Fruit fly (Drosophila melanogaster) whole organism, embryonic: ENCODE results near the gene CG33307.

Experiments
- Antp ChIP-seq: fragments of 200-800 bp; sonication (Bioruptor generic); optimal IDR thresholded peaks from 3 replicates; lab custom pipeline; 2016; ENCODE audit warnings: missing biosample characterization, missing genetic modification characterization
- Atf-2 ChIP-seq: fragments of 200-800 bp; sonication (Bioruptor generic); optimal IDR thresholded peaks from 2 replicates; lab custom pipeline; 2016; ENCODE audit warnings: missing biosample characterization, missing genetic modification characterization
- CG11560 ChIP-seq: fragments of 200-800 bp; sonication (Bioruptor generic); IDR thresholded peaks from 3 replicates; pipeline ENCODE4 v1.3.6; 2022; ENCODE audit warnings: missing biosample characterization, missing genetic modification characterization
- CG15514 ChIP-seq: fragments of 200-800 bp; sonication (Bioruptor generic); optimal IDR thresholded peaks from 3 replicates; lab custom pipeline; 2017; ENCODE audit warnings: missing biosample characterization, missing genetic modification characterization, mild to moderate bottlenecking, moderate library complexity, missing genetic modification reagents
- CG17186 ChIP-seq: fragments of 200-800 bp; sonication (Bioruptor generic); optimal IDR thresholded peaks from 3 replicates; lab custom pipeline; 2017; ENCODE audit warnings: missing biosample characterization, missing genetic modification reagents, missing genetic modification characterization
- CG17385 ChIP-seq: fragments of 200-800 bp; sonication (Bioruptor generic); optimal IDR thresholded peaks from 3 replicates; lab custom pipeline; 2018; ENCODE audit warnings: missing biosample characterization, mild to moderate bottlenecking, missing genetic modification characterization
- CG2116 ChIP-seq: fragments of 200-800 bp; sonication (Bioruptor generic); optimal IDR thresholded peaks from 3 replicates; lab custom pipeline; 2018; ENCODE audit warnings: missing biosample characterization, mild to moderate bottlenecking, missing genetic modification characterization
- CG32532 ChIP-seq: fragments of 200-800 bp; sonication (Bioruptor generic); IDR thresholded peaks from 2 replicates; pipeline ENCODE4 v1.3.6; 2022; ENCODE audit warnings: missing biosample characterization, missing genetic modification characterization
- CG32767 ChIP-seq: fragments of 200-800 bp; sonication (Bioruptor generic); IDR thresholded peaks from 2 replicates; pipeline ENCODE4 v1.3.6; 2022; ENCODE audit warnings: missing biosample characterization, missing genetic modification characterization
- CG34224 ChIP-seq: fragments of 200-800 bp; sonication (Bioruptor generic); IDR thresholded peaks from 3 replicates; pipeline ENCODE4 v1.3.6; 2022; ENCODE audit warnings: missing biosample characterization, missing genetic modification characterization; ENCODE audit not compliant: partially characterized antibody
- CG3847 ChIP-seq: fragments of 200-800 bp; sonication (Bioruptor generic); IDR thresholded peaks from 2 replicates; pipeline ENCODE4 v1.3.6; 2022; ENCODE audit warnings: missing biosample characterization, missing genetic modification characterization
- CG4328 ChIP-seq: fragments of 200-800 bp; sonication (Bioruptor generic); optimal IDR thresholded peaks from 3 replicates; lab custom pipeline; 2017; ENCODE audit warnings: missing biosample characterization, missing genetic modification reagents, missing genetic modification characterization
- CG4617 ChIP-seq: fragments of 200-800 bp; sonication (Bioruptor generic); optimal IDR thresholded peaks from 3 replicates; lab custom pipeline; 2016; ENCODE audit warnings: missing biosample characterization, missing genetic modification characterization, borderline replicate concordance
- CG6254 ChIP-seq: fragments of 200-800 bp; sonication (Bioruptor generic); optimal IDR thresholded peaks from 3 replicates; lab custom pipeline; 2017; ENCODE audit warnings: mild to moderate bottlenecking, missing biosample characterization, missing genetic modification reagents, missing genetic modification characterization
- CG6689 ChIP-seq: fragments of 200-800 bp; sonication (Bioruptor generic); IDR thresholded peaks from 2 replicates; pipeline ENCODE4 v1.3.6; 2022; ENCODE audit warnings: missing biosample characterization, missing genetic modification characterization
- CG7928 ChIP-seq: fragments of 200-800 bp; sonication (Bioruptor generic); optimal IDR thresholded peaks from 2 replicates; lab custom pipeline; 2017; ENCODE audit warnings: missing biosample characterization, mild to moderate bottlenecking, missing genetic modification characterization
- CG8765 ChIP-seq: fragments of 200-800 bp; sonication (Bioruptor generic); IDR thresholded peaks from 2 replicates; pipeline ENCODE4 v1.3.6; 2022; ENCODE audit warnings: missing biosample characterization, missing genetic modification characterization
- CG9437 ChIP-seq: fragments of 200-800 bp; sonication (Bioruptor generic); optimal IDR thresholded peaks from 2 replicates; lab custom pipeline; 2018; ENCODE audit warnings: missing biosample characterization, mild to moderate bottlenecking, missing genetic modification characterization
- CG9817 ChIP-seq: fragments of 200-800 bp; sonication (Bioruptor generic); optimal IDR thresholded peaks from 2 replicates; lab custom pipeline; 2018; ENCODE audit warnings: missing biosample characterization, mild to moderate bottlenecking, missing genetic modification characterization, moderate library complexity
- Chrac-16 ChIP-seq: fragments of 200-800 bp; sonication (Bioruptor generic); optimal IDR thresholded peaks from 3 replicates; lab custom pipeline; 2016; ENCODE audit warnings: missing biosample characterization, missing genetic modification characterization
- D19B ChIP-seq: fragments of 200-800 bp; sonication (Bioruptor generic); optimal IDR thresholded peaks from 2 replicates; lab custom pipeline; 2017; ENCODE audit warnings: missing biosample characterization, mild to moderate bottlenecking, missing genetic modification characterization
- Dp ChIP-seq: fragments of 200-800 bp; sonication (Bioruptor generic); optimal IDR thresholded peaks from 2 replicates; lab custom pipeline; 2018; ENCODE audit warnings: missing biosample characterization, mild to moderate bottlenecking, missing genetic modification characterization, moderate library complexity
- E2f2 ChIP-seq: fragments of 200-800 bp; sonication (Bioruptor generic); IDR thresholded peaks from 2 replicates; pipeline ENCODE4 v1.3.6; 2022; ENCODE audit warnings: missing biosample characterization, missing genetic modification characterization
- Elba2 ChIP-seq: fragments of 200-800 bp; sonication (Bioruptor generic); optimal IDR thresholded peaks from 3 replicates; lab custom pipeline; 2016; ENCODE audit warnings: missing biosample characterization, missing genetic modification characterization
- Hmx ChIP-seq: fragments of 200-800 bp; sonication (Bioruptor generic); optimal IDR thresholded peaks from 2 replicates; lab custom pipeline; 2016; ENCODE audit warnings: missing biosample characterization, missing genetic modification characterization
- MBD-R2 ChIP-seq: fragments of 200-800 bp; sonication (Bioruptor generic); IDR thresholded peaks from 2 replicates; pipeline ENCODE4 v1.3.6; 2022; ENCODE audit warnings: missing biosample characterization, missing genetic modification characterization
- Med ChIP-seq: fragments of 200-800 bp; sonication (Bioruptor generic); peaks from one replicate; lab custom pipeline; 2016; ENCODE audit warnings: missing biosample characterization, missing genetic modification characterization, mild to moderate bottlenecking, inconsistent platforms, moderate library complexity
- Myb ChIP-seq: fragments of 200-800 bp; sonication (Bioruptor generic); optimal IDR thresholded peaks from 2 replicates; lab custom pipeline; 2016; ENCODE audit warnings: missing biosample characterization, missing genetic modification characterization
- Neu2 ChIP-seq: fragments of 200-800 bp; sonication (Bioruptor generic); optimal IDR thresholded peaks from 3 replicates; lab custom pipeline; 2016; ENCODE audit warnings: missing biosample characterization, missing genetic modification characterization, borderline replicate concordance
- Oaz ChIP-seq: fragments of 200-800 bp; sonication (Bioruptor generic); IDR thresholded peaks from 2 replicates; pipeline ENCODE4 v1.3.6; 2022; ENCODE audit warnings: missing biosample characterization, missing genetic modification characterization
- Ravus ChIP-seq: fragments of 200-800 bp; sonication (Bioruptor generic); IDR thresholded peaks from 2 replicates; pipeline ENCODE4 v1.3.6; 2022; ENCODE audit warnings: missing biosample characterization, missing genetic modification characterization
- Scr ChIP-seq: fragments of 200-800 bp; sonication (Bioruptor generic); IDR thresholded peaks from 2 replicates; pipeline ENCODE4 v1.3.6; 2022; ENCODE audit warnings: missing biosample characterization, missing genetic modification characterization; ENCODE audit not compliant: partially characterized antibody
- Sry-δ ChIP-seq: fragments of 200-800 bp; sonication (Bioruptor generic); optimal IDR thresholded peaks from 2 replicates; lab custom pipeline; 2016; ENCODE audit warnings: missing biosample characterization, missing genetic modification characterization
- Ssrp ChIP-seq: fragments of 200-800 bp; sonication (Bioruptor generic); optimal IDR thresholded peaks from 2 replicates; lab custom pipeline; 2018; ENCODE audit warnings: missing biosample characterization, mild to moderate bottlenecking, missing genetic modification characterization, moderate library complexity
- Tbp ChIP-seq: fragments of >200 bp; optimal IDR thresholded peaks from 2 replicates; lab custom pipeline; 2018; ENCODE audit warnings: missing biosample characterization, missing genetic modification characterization
- YL-1 ChIP-seq: fragments of 200-800 bp; sonication (Bioruptor generic); optimal IDR thresholded peaks from 3 replicates; lab custom pipeline; 2017; ENCODE audit warnings: missing biosample characterization, mild to moderate bottlenecking, missing genetic modification characterization
- ap ChIP-seq: fragments of 200-800 bp; sonication (Bioruptor generic); IDR thresholded peaks from 2 replicates; pipeline ENCODE4 v1.3.6; 2022; ENCODE audit warnings: missing biosample characterization, missing genetic modification characterization
- corto ChIP-seq: fragments of 200-800 bp; sonication (Bioruptor generic); optimal IDR thresholded peaks from 2 replicates; lab custom pipeline; 2016; ENCODE audit warnings: missing biosample characterization, mild to moderate bottlenecking, missing genetic modification characterization, moderate library complexity
- crol ChIP-seq: fragments of 200-800 bp; sonication (Bioruptor generic); IDR thresholded peaks from 2 replicates; pipeline ENCODE4 v1.3.6; 2022; ENCODE audit warnings: missing biosample characterization, missing genetic modification characterization
- fd64A ChIP-seq: fragments of 200-800 bp; sonication (Bioruptor generic); optimal IDR thresholded peaks from 3 replicates; lab custom pipeline; 2018; ENCODE audit warnings: missing biosample characterization, mild to moderate bottlenecking, missing genetic modification characterization
- gfzf ChIP-seq: fragments of 200-800 bp; sonication (Bioruptor generic); optimal IDR thresholded peaks from 2 replicates; lab custom pipeline; 2016; ENCODE audit warnings: missing biosample characterization, mild to moderate bottlenecking, missing genetic modification characterization, moderate library complexity
- hkb ChIP-seq, 2 experiments: fragments of 200-800 bp in 1 of 2; fragments of >200 bp in 1 of 2; sonication (Bioruptor generic) in 1 of 2; IDR thresholded peaks in 1 of 2; optimal IDR thresholded peaks in 1 of 2; 2 replicates each; pipeline versions ENCODE4 v1.3.6 to Lab custom; 2017 to 2022; ENCODE audit warnings: missing biosample characterization in 1 of 2, missing genetic modification characterization in 1 of 2
- mirr ChIP-seq: fragments of 200-800 bp; sonication (Bioruptor generic); optimal IDR thresholded peaks from 3 replicates; lab custom pipeline; 2018; ENCODE audit warnings: missing biosample characterization, mild to moderate bottlenecking, missing genetic modification characterization
- nmo ChIP-seq: fragments of 200-800 bp; sonication (Bioruptor generic); optimal IDR thresholded peaks from 2 replicates; lab custom pipeline; 2018; ENCODE audit warnings: missing biosample characterization, mild to moderate bottlenecking, missing genetic modification characterization, moderate library complexity
- sd ChIP-seq: fragments of 200-800 bp; sonication (Bioruptor generic); optimal IDR thresholded peaks from 3 replicates; lab custom pipeline; 2018; ENCODE audit warnings: missing biosample characterization, mild to moderate bottlenecking, missing genetic modification characterization, moderate library complexity
- trem ChIP-seq: fragments of 200-800 bp; optimal IDR thresholded peaks from 3 replicates; lab custom pipeline; 2019; ENCODE audit warnings: missing biosample characterization, mild to moderate bottlenecking, missing genetic modification characterization, moderate library complexity
- z ChIP-seq: fragments of 200-800 bp; sonication (Bioruptor generic); IDR thresholded peaks from 3 replicates; pipeline ENCODE4 v1.3.6; 2022; ENCODE audit warnings: missing biosample characterization, missing genetic modification characterization

Gene CG33307

dm6 chr2L:13820948-13821347, 20.4 kb downstream of the CG33307 start, which contains the start of gene b:
TSS of gene b (plus strand) at chr2L:13821248.
- TF ChIP-seq CG4328: no peak
- TF ChIP-seq D19B (GFP tag; lab: Kevin White, UChicago): no peak
- TF ChIP-seq Antp (GFP tag; lab: Kevin White, UChicago): no peak
- TF ChIP-seq CG6254 (GFP tag; lab: Kevin White, UChicago): no peak
- no peak for TF ChIP-seq z (GFP tag; lab: Robert Waterston, UW)
- no peak for TF ChIP-seq Hmx (GFP tag; lab: Kevin White, UChicago)
- no peak for TF ChIP-seq ap (GFP tag; lab: Robert Waterston, UW)
- TF ChIP-seq Scr (GFP tag; lab: Robert Waterston, UW): no peak
- TF ChIP-seq CG32767 (GFP tag; lab: Robert Waterston, UW): no peak
- no peak for TF ChIP-seq Tbp (GFP tag; lab: Kevin White, UChicago)
- no peak for TF ChIP-seq CG6689 (GFP tag; lab: Robert Waterston, UW)
- no peak for TF ChIP-seq Ravus
- no peak for TF ChIP-seq CG8765 (GFP tag; lab: Robert Waterston, UW)
- TF ChIP-seq Atf-2: no peak
- TF ChIP-seq Chrac-16 (GFP tag; lab: Kevin White, UChicago): no peak
- TF ChIP-seq Myb (GFP tag; lab: Kevin White, UChicago): no peak
- no peak for TF ChIP-seq Neu2 (GFP tag; lab: Kevin White, UChicago)

DNA sequence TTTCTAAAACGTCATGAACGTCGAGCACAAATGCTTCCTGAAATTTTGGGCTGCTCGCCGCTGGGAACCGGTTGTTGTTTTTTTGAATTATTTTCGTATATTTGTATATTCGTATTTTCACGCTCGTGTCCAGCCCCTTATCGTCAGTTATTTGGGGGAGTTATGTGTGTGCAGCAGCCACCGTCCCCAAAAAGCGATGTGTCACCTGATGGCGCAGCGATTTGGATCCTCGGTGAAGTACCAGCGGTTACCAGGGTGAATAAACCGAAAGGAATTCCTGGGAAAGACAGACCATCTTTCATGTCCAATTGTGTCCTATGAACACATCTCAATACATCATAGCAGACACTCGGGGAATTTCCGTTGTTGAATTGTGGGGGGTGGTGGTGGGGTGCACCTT, 21.1 kb downstream of the CG33307 start:
- TF ChIP-seq CG9437 (GFP tag; lab: Kevin White, UChicago) (no peak), crol (GFP tag; lab: Robert Waterston, UW) (0 out of 2 replicates have a peak, but pooled peaks have one; percentile 20), Ssrp (tag; lab: Kevin White, UChicago) (no peak), fd64A (GFP tag; lab: Kevin White, UChicago) (no peak)

DNA sequence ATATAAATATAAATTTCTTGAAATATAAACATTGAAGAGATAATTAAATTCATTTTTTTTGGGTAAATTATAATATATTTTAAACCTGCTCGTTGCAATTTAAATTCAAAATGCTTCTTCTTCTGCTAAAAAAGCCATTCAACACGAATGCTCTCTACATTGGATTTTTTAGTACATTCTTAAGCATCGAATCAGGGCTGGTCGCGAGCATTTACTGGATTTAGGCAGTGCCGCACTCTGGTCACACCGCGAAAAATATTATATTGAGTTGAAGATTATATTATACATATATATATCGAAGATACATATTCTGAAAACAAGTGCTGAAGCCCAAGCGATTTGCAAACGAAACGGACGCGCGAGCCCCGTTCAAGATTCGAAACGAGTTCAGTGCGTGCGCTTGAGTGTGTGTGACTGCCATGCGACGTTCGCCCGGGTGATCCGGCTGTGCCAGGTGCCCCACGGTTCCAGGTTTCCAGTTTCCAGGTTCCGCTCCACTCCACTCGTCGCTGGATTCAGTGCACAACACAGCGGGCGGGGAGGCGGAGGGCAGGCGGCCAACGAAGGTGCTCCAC, 27.6 kb downstream of the CG33307 start, which contains the start of gene Sos:
Sos (plus strand) TSS at position 213 of the 575 bp plus-strand sequence.
- TF ChIP-seq CG4617 (GFP tag; lab: Kevin White, UChicago) (peak; percentile 82), CG9817 (tag; lab: Kevin White, UChicago) (no peak), MBD-R2 (GFP tag; lab: Robert Waterston, UW) (peak; percentile 87), sd (tag; lab: Kevin White, UChicago) (no peak), CG32532 (GFP tag; lab: Robert Waterston, UW) (0 out of 2 replicates have a peak, but pooled peaks have one; percentile 9), YL-1 (GFP tag; lab: Kevin White, UChicago) (peak; percentile 94), Oaz (GFP tag; lab: Robert Waterston, UW) (no peak), Dp (GFP tag; lab: Kevin White, UChicago) (peak; percentile 94), hkb (optimal IDR thresholded peaks at IDR 0.05; lab: Kevin White, UChicago) (no peak), hkb (GFP tag; IDR thresholded peaks at IDR 0.05; lab: Robert Waterston, UW) (no peak), mirr (GFP tag; lab: Kevin White, UChicago) (no peak), CG3847 (GFP tag; lab: Robert Waterston, UW) (peak; percentile 45; the same call in 1 of the 2 replicates), gfzf (GFP tag; lab: Kevin White, UChicago) (peak; percentile 94), CG15514 (GFP tag; lab: Kevin White, UChicago) (peak; percentile 61), CG17186 (GFP tag; lab: Kevin White, UChicago) (peak; percentile 9), nmo (GFP tag; lab: Kevin White, UChicago) (peak; percentile 55), CG7928 (peak; percentile 89), CG2116 (peak; percentile 38), CG11560 (tag; lab: Robert Waterston, UW) (peak; percentile 76; the same call in 2 of the 3 replicates), CG34224 (GFP tag; lab: Robert Waterston, UW) (0 out of 3 replicates have a peak, but pooled peaks have one; percentile 30), Elba2 (GFP tag; lab: Kevin White, UChicago) (peak; percentile 33), Sry-δ (GFP tag; lab: Kevin White, UChicago) (peak; percentile 32), E2f2 (GFP tag; lab: Robert Waterston, UW) (peak; percentile 92), CG17385 (GFP tag; lab: Kevin White, UChicago) (peak; percentile 99), trem (tag; lab: Kevin White, UChicago) (peak; percentile 73), corto (GFP tag; lab: Kevin White, UChicago) (no peak), Med (GFP tag; lab: Kevin White, UChicago) (no peak), CG32767 (GFP tag; lab: Robert Waterston, UW) (0 out of 2 replicates have a peak, but pooled peaks have one; percentile 14)
